Worm (Caenorhabditis elegans) whole organism, young adult: Measurements from ENCODE around the gene Y17D7C.2.

Experiments used
- ama-1 ChIP-seq, 3 experiments: fragments of 150-350 bp in 1 of 3; sonication (generic microtip) in 2 of 3; optimal IDR thresholded peaks; 2 replicates each; lab custom pipeline; 2014 to 2018; ENCODE audit warnings: missing biosample characterization in 2 of 3, missing genetic modification characterization in 2 of 3, missing genetic modification reagents in 2 of 3
- lin-40 ChIP-seq: sonication (generic microtip); optimal IDR thresholded peaks from 2 replicates; lab custom pipeline; 2016; ENCODE audit warnings: missing genetic modification characterization, mild to moderate bottlenecking, missing compliant biosample characterization, missing genotype, missing genetic modification reagents
- lsy-27 ChIP-seq: sonication (generic microtip); optimal IDR thresholded peaks from 2 replicates; lab custom pipeline; 2017; ENCODE audit warnings: missing genetic modification characterization, mild to moderate bottlenecking, missing compliant biosample characterization, antibody characterized with exemption, missing genotype, borderline replicate concordance; ENCODE audit not compliant: insufficient read depth
- pha-4 ChIP-seq: fragments of 150-350 bp; sonication (generic microtip); optimal IDR thresholded peaks from 2 replicates; lab custom pipeline; 2014; ENCODE audit warnings: missing biosample characterization, missing genetic modification reagents, missing genetic modification characterization

DNA sequence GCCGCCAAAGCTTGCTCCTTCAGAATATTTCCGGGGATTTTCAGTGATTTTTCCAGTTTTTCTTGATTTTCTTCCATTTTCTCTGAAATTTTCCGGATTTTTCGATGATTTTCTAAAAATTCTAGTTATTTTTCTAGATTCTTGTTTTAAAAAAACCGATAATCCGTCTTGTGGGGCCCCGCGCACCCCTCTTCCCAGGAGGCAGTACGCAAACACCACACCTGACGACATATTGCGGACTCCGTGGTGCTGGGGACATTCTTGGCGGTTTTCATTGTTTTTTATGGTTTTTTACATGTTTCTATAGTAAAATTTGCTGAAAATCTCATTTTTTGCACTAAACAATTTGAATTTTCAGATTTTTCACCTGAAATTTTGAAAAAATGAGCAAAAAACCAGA, 30.1 kb downstream of the Y17D7C.2 start, which contains the start of the genes ubc-19 and Y69H2.7:
- TF ChIP-seq lin-40 (tag; lab: Kevin White, UChicago) (no peak), lsy-27 (tag; lab: Kevin White, UChicago) (no peak), pha-4 (tag; lab: Kevin White, UChicago) (no peak), ama-1 (optimal IDR thresholded peaks at IDR 0.05; lab: Kevin White, UChicago) (no peak), ama-1 (GFP tag; optimal IDR thresholded peaks at IDR 0.05; lab: Kevin White, UChicago) (no peak)
